Worm (Caenorhabditis elegans) whole organism, L3 larva: ENCODE data around the gene F54D8.6.
A peak's percentile ranks its signal among the peaks of the same experiment; 100 is the strongest.

ENCODE experiments used
- aly-2 ChIP-seq: fragments of 150-350 bp; optimal IDR thresholded peaks from 2 replicates; lab custom pipeline; 2014; ENCODE audit warnings: missing biosample characterization, missing genetic modification characterization
- ceh-82 ChIP-seq: fragments of 150-350 bp; optimal IDR thresholded peaks from 2 replicates; lab custom pipeline; 2014; ENCODE audit warnings: missing biosample characterization, missing genetic modification characterization
- daf-12 ChIP-seq: fragments of 150-350 bp; optimal IDR thresholded peaks from 2 replicates; lab custom pipeline; 2014; ENCODE audit warnings: missing biosample characterization, missing genetic modification reagents, missing genetic modification characterization
- egl-27 ChIP-seq: sonication (generic microtip); optimal IDR thresholded peaks from 4 replicates; lab custom pipeline; 2017; ENCODE audit warnings: missing biosample characterization, missing genetic modification reagents, missing genetic modification characterization
- mdl-1 ChIP-seq: fragments of 150-350 bp; optimal IDR thresholded peaks from 2 replicates; lab custom pipeline; 2014; ENCODE audit warnings: missing biosample characterization, missing genetic modification characterization
- nhr-76 ChIP-seq: fragments of 150-350 bp; sonication (generic microtip); optimal IDR thresholded peaks from 5 replicates; lab custom pipeline; 2014; ENCODE audit warnings: missing biosample characterization, missing genetic modification characterization
- pha-4 ChIP-seq: fragments of 150-350 bp; optimal IDR thresholded peaks from 2 replicates; lab custom pipeline; 2014; ENCODE audit warnings: missing biosample characterization, missing genetic modification reagents, missing genetic modification characterization
- sea-2 ChIP-seq: fragments of 150-350 bp; sonication (generic microtip); optimal IDR thresholded peaks from 4 replicates; lab custom pipeline; 2014; ENCODE audit warnings: missing biosample characterization, missing genetic modification reagents, missing genetic modification characterization
- unc-39 ChIP-seq: sonication (generic microtip); optimal IDR thresholded peaks from 4 replicates; lab custom pipeline; 2017; ENCODE audit warnings: missing biosample characterization, missing genetic modification characterization

DNA sequence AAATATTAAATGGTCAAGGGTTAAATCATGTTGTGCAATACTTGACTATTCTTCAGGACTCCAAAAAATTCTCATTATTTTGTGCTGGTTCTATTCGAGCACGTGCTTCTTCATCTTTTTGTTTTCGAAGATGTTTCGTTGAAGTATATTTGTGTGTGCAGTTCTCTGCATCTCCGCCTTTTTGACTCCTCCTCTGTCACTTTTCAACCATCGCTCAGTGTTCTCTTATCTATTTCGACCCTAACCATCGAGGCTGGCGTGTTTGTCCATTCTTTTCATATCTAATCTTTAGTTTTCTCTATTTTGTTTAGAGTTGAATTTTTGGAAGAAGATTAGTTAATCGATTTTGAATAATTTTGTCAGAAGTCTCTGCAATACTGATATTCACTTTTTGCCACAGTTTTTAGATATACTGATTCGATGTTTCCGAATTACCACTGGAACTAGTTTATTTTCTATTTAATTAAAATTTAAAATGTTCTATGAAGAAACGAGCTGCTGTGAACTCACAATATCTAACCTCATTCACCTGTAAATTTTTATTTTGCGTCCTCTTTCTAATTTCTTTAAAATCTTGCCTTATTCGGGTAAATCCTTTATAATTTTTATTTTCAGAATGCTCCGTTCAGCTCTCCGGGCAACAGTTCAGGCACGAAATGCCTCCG, 25.5 kb upstream of the F54D8.6 start, which contains the start of gene alh-1:
- TF ChIP-seq ceh-82 (tag; lab: Kevin White, UChicago), result no peak
- TF ChIP-seq sea-2 (GFP tag; lab: Kevin White, UChicago), result no peak
- no peak for TF ChIP-seq mdl-1 (tag; lab: Kevin White, UChicago)
- TF ChIP-seq unc-39 (tag; lab: Kevin White, UChicago), result no peak
- TF ChIP-seq pha-4, result peak; percentile 74
- no peak for TF ChIP-seq daf-12 (tag; lab: Kevin White, UChicago)
- TF ChIP-seq nhr-76 (tag; lab: Kevin White, UChicago), result no peak
- TF ChIP-seq egl-27 (tag; lab: Kevin White, UChicago), result no peak
- TF ChIP-seq aly-2, result no peak
